Worm (Caenorhabditis elegans) whole organism, early embryonic: Measurements from ENCODE around the gene clec-31.

Experiments used
- B0310.2 ChIP-seq: sonication (generic microtip); optimal IDR thresholded peaks from 2 replicates; lab custom pipeline; 2016; ENCODE audit warnings: mild to moderate bottlenecking, missing genetic modification characterization, missing compliant biosample characterization
- F13C5.2 ChIP-seq: sonication (generic microtip); optimal IDR thresholded peaks from 2 replicates; lab custom pipeline; 2017; ENCODE audit warnings: mild to moderate bottlenecking, missing genetic modification characterization, inconsistent platforms, missing compliant biosample characterization
- aly-1 ChIP-seq: sonication (generic microtip); optimal IDR thresholded peaks from 2 replicates; lab custom pipeline; 2016; ENCODE audit warnings: missing genetic modification characterization, missing compliant biosample characterization
- ama-1 ChIP-seq: fragments of 150-350 bp; optimal IDR thresholded peaks from 2 replicates; lab custom pipeline; 2014
- ceh-13 ChIP-seq: fragments of 200-800 bp; sonication (Bioruptor generic); optimal IDR thresholded peaks from 2 replicates; lab custom pipeline; 2018; ENCODE audit warnings: mild to moderate bottlenecking, missing genetic modification characterization, missing compliant biosample characterization
- ceh-36 ChIP-seq: sonication (generic microtip); optimal IDR thresholded peaks from 2 replicates; lab custom pipeline; 2016; ENCODE audit warnings: missing genetic modification characterization, inconsistent platforms, missing compliant biosample characterization
- ets-7 ChIP-seq: sonication (generic microtip); optimal IDR thresholded peaks from 2 replicates; lab custom pipeline; 2016; ENCODE audit warnings: missing genotype, missing genetic modification characterization, missing compliant biosample characterization
- flt-1 ChIP-seq: fragments of 200-800 bp; sonication (Bioruptor generic); IDR thresholded peaks from 2 replicates; pipeline ENCODE4 v1.3.6; 2022; ENCODE audit warnings: missing genetic modification characterization, missing compliant biosample characterization
- hmbx-1 ChIP-seq: sonication (generic microtip); optimal IDR thresholded peaks from 2 replicates; lab custom pipeline; 2016; ENCODE audit warnings: mild to moderate bottlenecking, missing genetic modification characterization, missing compliant biosample characterization
- hmg-4 ChIP-seq: fragments of 200-800 bp; sonication (Bioruptor generic); optimal IDR thresholded peaks from 2 replicates; lab custom pipeline; 2018; ENCODE audit warnings: mild to moderate bottlenecking, missing genetic modification characterization, missing compliant biosample characterization
- hnd-1 ChIP-seq: sonication (generic microtip); optimal IDR thresholded peaks from 2 replicates; lab custom pipeline; 2016; ENCODE audit warnings: missing genetic modification characterization, missing compliant biosample characterization
- pes-1 ChIP-seq: fragments of 200-800 bp; sonication (Bioruptor generic); IDR thresholded peaks from 2 replicates; pipeline ENCODE4 v1.3.6; 2022; ENCODE audit warnings: missing genetic modification reagents, missing genetic modification characterization, missing compliant biosample characterization
- scrt-1 ChIP-seq: fragments of 200-800 bp; sonication (Bioruptor generic); IDR thresholded peaks from 2 replicates; pipeline ENCODE4 v1.3.6; 2022; ENCODE audit warnings: missing genetic modification characterization, missing compliant biosample characterization
- sea-1 ChIP-seq: fragments of 200-800 bp; sonication (Bioruptor generic); conservative IDR thresholded peaks from 2 replicates; pipeline ENCODE4 v1.3.6; 2022; ENCODE audit warnings: missing genetic modification characterization, missing compliant biosample characterization
- tbx-11 ChIP-seq: fragments of 200-800 bp; sonication (Bioruptor generic); IDR thresholded peaks from 2 replicates; pipeline ENCODE4 v1.3.6; 2022; ENCODE audit warnings: missing genetic modification characterization, missing compliant biosample characterization
- tbx-37 ChIP-seq: fragments of 200-800 bp; sonication (Bioruptor generic); conservative IDR thresholded peaks from 2 replicates; pipeline ENCODE4 v1.3.6; 2022; ENCODE audit warnings: missing genetic modification reagents, missing genetic modification characterization, missing compliant biosample characterization
- tra-4 ChIP-seq: sonication (generic microtip); optimal IDR thresholded peaks from 2 replicates; lab custom pipeline; 2017; ENCODE audit warnings: missing genetic modification characterization, missing compliant biosample characterization

The clec-31 gene

DNA sequence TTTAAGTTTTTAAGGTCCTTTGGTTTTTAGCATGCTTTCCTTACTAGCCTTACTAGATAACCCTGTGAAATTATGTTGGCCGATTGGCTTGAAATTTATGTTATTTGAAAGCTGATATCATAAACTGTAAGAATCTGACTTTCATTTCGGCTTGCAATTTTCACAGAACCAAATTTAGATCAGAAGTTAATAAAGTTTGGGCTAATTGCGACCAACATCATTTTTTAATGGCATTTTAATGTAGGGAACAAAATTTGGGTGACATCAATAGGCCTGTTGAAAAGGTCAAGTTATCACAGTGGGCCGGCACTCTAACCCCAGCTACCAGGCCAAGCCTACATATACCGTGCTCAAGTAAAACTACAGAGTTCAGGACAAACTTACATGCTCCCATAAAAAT lies 26.6 kb downstream of the clec-31 start:
- no peak for TF ChIP-seq hmg-4 (GFP tag; lab: Kevin White, UChicago)
- no peak for TF ChIP-seq ceh-13 (GFP tag; lab: Kevin White, UChicago)
- TF ChIP-seq ceh-36 (tag; lab: Kevin White, UChicago): no peak
- no peak for TF ChIP-seq ama-1 (lab: Kevin White, UChicago)
- TF ChIP-seq tra-4: no peak
- TF ChIP-seq pes-1 (GFP tag; lab: Robert Waterston, UW): no peak
- TF ChIP-seq ets-7 (tag; lab: Kevin White, UChicago): no peak
- no peak for TF ChIP-seq B0310.2
- no peak for TF ChIP-seq tbx-11 (GFP tag; lab: Robert Waterston, UW)
- no peak for TF ChIP-seq tbx-37 (GFP tag; lab: Robert Waterston, UW)
- TF ChIP-seq F13C5.2: no peak
- TF ChIP-seq hmbx-1 (tag; lab: Kevin White, UChicago): no peak
- TF ChIP-seq flt-1 (GFP tag; lab: Robert Waterston, UW): no peak
- no peak for TF ChIP-seq hnd-1 (tag; lab: Kevin White, UChicago)
- TF ChIP-seq sea-1: no peak
- no peak for TF ChIP-seq aly-1 (tag; lab: Kevin White, UChicago)
- TF ChIP-seq scrt-1 (GFP tag; lab: Robert Waterston, UW): no peak

DNA sequence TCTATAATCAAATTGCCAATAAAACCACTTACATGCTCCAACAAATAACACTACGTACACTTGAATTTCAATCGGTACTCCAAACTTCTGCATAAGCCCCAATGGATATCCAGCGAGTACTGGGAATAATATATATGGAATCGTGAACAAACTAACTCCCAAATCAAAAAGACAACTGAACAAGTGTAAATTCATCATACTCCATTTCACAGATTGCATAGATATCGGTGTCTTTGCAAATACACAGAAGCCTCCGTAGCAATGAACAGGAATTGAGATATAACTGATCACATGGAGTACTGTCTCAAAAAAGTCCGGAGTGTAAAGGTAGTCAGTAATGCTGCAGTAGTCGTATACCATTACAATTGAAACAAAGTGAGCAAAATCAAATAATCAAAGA lies 28.5 kb downstream of the clec-31 start, which contains the start of gene srh-214:
srh-214 (minus strand) TSS at position 360 of the 400 bp plus-strand sequence.
- no peak for TF ChIP-seq hmg-4 (GFP tag; lab: Kevin White, UChicago)
- TF ChIP-seq sea-1: no peak
- TF ChIP-seq aly-1 (tag; lab: Kevin White, UChicago): no peak
- no peak for TF ChIP-seq ets-7 (tag; lab: Kevin White, UChicago)
- no peak for TF ChIP-seq hnd-1 (tag; lab: Kevin White, UChicago)
- no peak for TF ChIP-seq B0310.2
- TF ChIP-seq hmbx-1 (tag; lab: Kevin White, UChicago): no peak
- no peak for TF ChIP-seq scrt-1 (GFP tag; lab: Robert Waterston, UW)
- no peak for TF ChIP-seq F13C5.2
- TF ChIP-seq tbx-11 (GFP tag; lab: Robert Waterston, UW): no peak
- no peak for TF ChIP-seq ceh-36 (tag; lab: Kevin White, UChicago)
- no peak for TF ChIP-seq flt-1 (GFP tag; lab: Robert Waterston, UW)
- TF ChIP-seq pes-1 (GFP tag; lab: Robert Waterston, UW): no peak
- TF ChIP-seq ama-1 (lab: Kevin White, UChicago): no peak
- no peak for TF ChIP-seq tra-4
- no peak for TF ChIP-seq tbx-37 (GFP tag; lab: Robert Waterston, UW)

DNA sequence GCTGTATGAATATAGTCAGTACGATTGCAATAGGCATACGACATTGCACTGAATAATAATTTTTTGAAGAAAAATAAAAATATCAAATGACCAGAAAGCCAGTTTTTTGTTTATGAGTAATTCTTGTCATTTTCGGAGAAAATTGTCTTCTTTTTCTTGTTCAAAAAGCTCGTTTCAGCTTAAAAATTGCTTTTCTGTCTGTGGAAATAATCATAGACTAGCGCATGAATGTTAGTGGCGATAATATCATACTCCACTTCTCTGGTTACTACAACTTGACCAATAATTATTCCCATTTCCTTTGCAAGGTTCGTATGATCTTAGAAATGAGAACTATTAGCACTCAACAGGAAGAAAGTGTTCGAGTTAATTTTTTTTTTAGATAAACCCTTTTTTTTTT lies 30.4 kb downstream of the clec-31 start, which contains the start of gene srh-216:
srh-216 (minus strand) TSS at position 101 of the 400 bp plus-strand sequence.
- TF ChIP-seq tbx-11 (GFP tag; lab: Robert Waterston, UW) (no peak), F13C5.2 (no peak), scrt-1 (GFP tag; lab: Robert Waterston, UW) (no peak), aly-1 (tag; lab: Kevin White, UChicago) (no peak), ets-7 (tag; lab: Kevin White, UChicago) (no peak), hmbx-1 (tag; lab: Kevin White, UChicago) (no peak), tra-4 (no peak), sea-1 (no peak), ceh-36 (tag; lab: Kevin White, UChicago) (no peak), ceh-13 (GFP tag; lab: Kevin White, UChicago) (no peak), B0310.2 (no peak), ama-1 (lab: Kevin White, UChicago) (no peak), hnd-1 (tag; lab: Kevin White, UChicago) (no peak), pes-1 (GFP tag; lab: Robert Waterston, UW) (no peak), flt-1 (GFP tag; lab: Robert Waterston, UW) (no peak), hmg-4 (GFP tag; lab: Kevin White, UChicago) (no peak)

DNA sequence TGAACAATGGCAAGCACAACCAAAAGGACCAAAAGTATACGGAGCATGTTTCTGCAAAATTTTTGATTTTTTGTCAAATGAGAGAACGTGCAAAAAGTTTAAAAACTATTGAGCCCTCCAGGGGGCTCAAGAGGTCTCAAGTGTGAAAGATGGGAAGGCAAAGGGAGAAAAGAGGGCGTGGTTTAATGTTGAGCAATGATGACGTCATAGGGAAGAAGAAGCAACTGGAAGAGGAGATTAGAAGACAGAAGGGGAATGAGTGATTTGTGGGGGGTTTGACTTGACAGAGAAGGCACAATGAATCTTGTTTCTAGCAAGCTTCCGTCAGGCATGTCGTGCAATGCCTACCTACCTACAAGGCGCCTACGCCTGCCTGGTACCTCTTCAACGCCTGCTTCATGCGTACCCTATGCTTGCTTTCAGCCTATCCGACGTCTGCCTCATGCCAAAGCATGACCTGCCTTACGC lies 36.6 kb downstream of the clec-31 start, which contains the start of gene T20B3.14:
T20B3.14 (minus strand) TSS at position 51 of the 468 bp plus-strand sequence.
- TF ChIP-seq sea-1 (no peak), pes-1 (GFP tag; lab: Robert Waterston, UW) (no peak), ceh-13 (GFP tag; lab: Kevin White, UChicago) (no peak), aly-1 (tag; lab: Kevin White, UChicago) (no peak), tbx-37 (GFP tag; lab: Robert Waterston, UW) (no peak), scrt-1 (GFP tag; lab: Robert Waterston, UW) (no peak), hmg-4 (GFP tag; lab: Kevin White, UChicago) (no peak)

DNA sequence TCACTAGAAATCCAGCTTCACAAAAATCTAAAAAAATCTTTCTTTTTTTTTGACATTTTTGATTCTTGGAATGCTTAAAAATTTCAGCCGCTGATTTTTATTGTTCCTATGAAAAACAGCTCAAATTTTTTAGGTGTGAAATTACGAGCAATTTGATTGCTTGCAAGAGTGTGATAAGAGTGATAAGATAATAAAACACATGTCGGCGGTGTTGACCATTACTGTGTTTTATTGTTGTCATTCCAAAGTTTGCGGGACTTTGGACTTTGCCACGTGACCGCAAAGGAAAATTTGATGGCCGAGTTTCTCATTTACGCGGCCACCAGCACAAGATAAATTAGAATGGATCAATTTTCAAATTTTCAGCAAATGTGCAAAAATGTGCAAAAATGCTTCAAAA lies 41.2 kb downstream of the clec-31 start:
- TF ChIP-seq scrt-1 (GFP tag; lab: Robert Waterston, UW) (no peak), F13C5.2 (no peak), ceh-13 (GFP tag; lab: Kevin White, UChicago) (no peak), tbx-11 (GFP tag; lab: Robert Waterston, UW) (no peak), flt-1 (GFP tag; lab: Robert Waterston, UW) (no peak), sea-1 (no peak), hmg-4 (GFP tag; lab: Kevin White, UChicago) (no peak), tbx-37 (GFP tag; lab: Robert Waterston, UW) (no peak), ama-1 (lab: Kevin White, UChicago) (no peak), aly-1 (tag; lab: Kevin White, UChicago) (no peak), B0310.2 (no peak), hnd-1 (tag; lab: Kevin White, UChicago) (no peak), ceh-36 (tag; lab: Kevin White, UChicago) (no peak), hmbx-1 (tag; lab: Kevin White, UChicago) (no peak), tra-4 (no peak)

DNA sequence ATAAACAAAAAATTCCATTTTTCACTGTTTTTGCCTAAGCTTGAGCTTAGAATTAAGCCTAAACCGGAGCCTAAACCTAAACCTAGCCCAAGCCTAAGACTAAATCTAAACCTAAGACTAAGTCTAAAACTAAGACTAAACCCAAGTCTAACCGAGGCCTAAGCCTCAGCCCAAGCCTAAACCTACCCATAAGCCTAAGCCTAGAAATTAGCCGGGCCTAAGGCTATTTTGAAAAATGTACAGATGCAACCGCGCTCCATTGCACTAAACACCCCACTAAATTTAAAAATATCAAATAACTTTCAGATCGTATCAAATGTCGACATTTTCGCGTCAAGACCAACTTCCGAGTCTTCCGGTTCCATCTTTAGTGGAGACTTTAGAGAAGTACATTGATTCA lies 42.6 kb downstream of the clec-31 start, which contains the start of gene T20B3.1:
T20B3.1 (plus strand) TSS at position 301 of the 400 bp plus-strand sequence.
- TF ChIP-seq flt-1 (GFP tag; lab: Robert Waterston, UW) (no peak), tbx-37 (GFP tag; lab: Robert Waterston, UW) (no peak), tra-4 (no peak), tbx-11 (GFP tag; lab: Robert Waterston, UW) (no peak), scrt-1 (GFP tag; lab: Robert Waterston, UW) (no peak), hnd-1 (tag; lab: Kevin White, UChicago) (no peak), B0310.2 (no peak), ceh-13 (GFP tag; lab: Kevin White, UChicago) (no peak), ceh-36 (tag; lab: Kevin White, UChicago) (no peak), F13C5.2 (no peak), ama-1 (lab: Kevin White, UChicago) (no peak), pes-1 (GFP tag; lab: Robert Waterston, UW) (no peak), aly-1 (tag; lab: Kevin White, UChicago) (no peak), hmg-4 (GFP tag; lab: Kevin White, UChicago) (no peak), sea-1 (no peak), ets-7 (tag; lab: Kevin White, UChicago) (no peak)
